In genomic region chrII:12349866-12350265, ce11 we compare ENCODE assay signal across 5 worm cellular contexts.
TF ChIP-seq lines count a peak whose summit lies in the region.

No protein-coding gene starts in this region.

TF ChIP-seq in whole organism, L1 larva, 84 proteins besides CTCF, POLR2A, EP300 and RAD21 (continues in another document):
- TF ChIP-seq unc-98 (GFP tag; IDR thresholded peaks at IDR 0.05; lab: Robert Waterston, UW) (no peak), hlh-4 (tag; optimal IDR thresholded peaks at IDR 0.05; lab: Kevin White, UChicago) (no peak), F16B12.6 (tag; optimal IDR thresholded peaks at IDR 0.05; lab: Kevin White, UChicago) (no peak), nhr-76 (tag; optimal IDR thresholded peaks at IDR 0.05; lab: Kevin White, UChicago) (no peak), swsn-7 (tag; optimal IDR thresholded peaks at IDR 0.05; lab: Kevin White, UChicago) (no peak), rnt-1 (tag; optimal IDR thresholded peaks at IDR 0.05; lab: Kevin White, UChicago) (no peak), nhr-85 (tag; lab: Kevin White, UChicago) (no peak), nhr-84 (tag; optimal IDR thresholded peaks at IDR 0.05; lab: Kevin White, UChicago) (no peak), hlh-17 (GFP tag; optimal IDR thresholded peaks at IDR 0.05; lab: Kevin White, UChicago; ENCODE audit: borderline replicate concordance) (no peak), nhr-77 (tag; optimal IDR thresholded peaks at IDR 0.05; lab: Kevin White, UChicago) (peak; percentile 44), lin-13 (GFP tag; optimal IDR thresholded peaks at IDR 0.05; lab: Kevin White, UChicago) (no peak), snu-23 (GFP tag; optimal IDR thresholded peaks at IDR 0.05; lab: Kevin White, UChicago) (no peak), ceh-82 (tag; optimal IDR thresholded peaks at IDR 0.05; lab: Kevin White, UChicago) (no peak), dpl-1 (GFP tag; optimal IDR thresholded peaks at IDR 0.05; lab: Kevin White, UChicago) (no peak), zip-4 (GFP tag; optimal IDR thresholded peaks at IDR 0.05; lab: Kevin White, UChicago) (no peak), irx-1 (tag; optimal IDR thresholded peaks at IDR 0.05; lab: Kevin White, UChicago) (no peak), mep-1 (tag; optimal IDR thresholded peaks at IDR 0.05; lab: Kevin White, UChicago) (no peak), fkh-4 (tag; optimal IDR thresholded peaks at IDR 0.05; lab: Kevin White, UChicago; ENCODE audit: borderline replicate concordance) (no peak), aha-1 (tag; optimal IDR thresholded peaks at IDR 0.05; lab: Kevin White, UChicago) (no peak)

TF ChIP-seq in whole organism, L2 larva, 48 proteins besides CTCF, POLR2A, EP300 and RAD21:
- TF ChIP-seq nhr-129 (tag; optimal IDR thresholded peaks at IDR 0.05; lab: Kevin White, UChicago) = peak; percentile 52
- TF ChIP-seq gmeb-1 (tag; optimal IDR thresholded peaks at IDR 0.05; lab: Kevin White, UChicago) = peak; percentile 7
- peak; percentile 65 for TF ChIP-seq F13H6.1 (tag; optimal IDR thresholded peaks at IDR 0.05; lab: Kevin White, UChicago)
- TF ChIP-seq ztf-4 (tag; optimal IDR thresholded peaks at IDR 0.05; lab: Kevin White, UChicago) = no peak
- peak; percentile 38 for TF ChIP-seq fos-1 (tag; optimal IDR thresholded peaks at IDR 0.05; lab: Kevin White, UChicago)
- no peak for TF ChIP-seq nhr-25 (tag; optimal IDR thresholded peaks at IDR 0.05; lab: Kevin White, UChicago)
- no peak for TF ChIP-seq zag-1 (tag; optimal IDR thresholded peaks at IDR 0.05; lab: Kevin White, UChicago)
- no peak for TF ChIP-seq C34F6.9 (tag; optimal IDR thresholded peaks at IDR 0.05; lab: Kevin White, UChicago)
- TF ChIP-seq alr-1 (tag; optimal IDR thresholded peaks at IDR 0.05; lab: Kevin White, UChicago) = no peak
- TF ChIP-seq sma-9 (GFP tag; optimal IDR thresholded peaks at IDR 0.05; lab: Kevin White, UChicago) = peak; percentile 14
- no peak for TF ChIP-seq sma-9 (tag; optimal IDR thresholded peaks at IDR 0.05; lab: Kevin White, UChicago)

TF ChIP-seq in whole organism, L3 larva, 47 proteins besides CTCF, POLR2A, EP300 and RAD21:
- no peak for TF ChIP-seq pqm-1 (tag; optimal IDR thresholded peaks at IDR 0.05; lab: Kevin White, UChicago)
- no peak for TF ChIP-seq lin-39 (tag; optimal IDR thresholded peaks at IDR 0.05; lab: Kevin White, UChicago)
- no peak for TF ChIP-seq ZK546.5 (tag; optimal IDR thresholded peaks at IDR 0.05; lab: Kevin White, UChicago)
- peak; percentile 26 for TF ChIP-seq elt-2 (tag; optimal IDR thresholded peaks at IDR 0.05; lab: Kevin White, UChicago)
- peak; percentile 81 for TF ChIP-seq pha-4 (tag; optimal IDR thresholded peaks at IDR 0.05; lab: Kevin White, UChicago)

TF ChIP-seq in whole organism, L4 larva, 104 proteins besides CTCF, POLR2A, EP300 and RAD21:
- TF ChIP-seq hlh-30 (tag; optimal IDR thresholded peaks at IDR 0.05; lab: Kevin White, UChicago; ENCODE audit: insufficient read depth) (peak; percentile 35), daf-16 (GFP tag; optimal IDR thresholded peaks at IDR 0.05; lab: Kevin White, UChicago) (no peak), daf-16 (tag; optimal IDR thresholded peaks at IDR 0.05; lab: Kevin White, UChicago) (peak; percentile 19), ZK337.2 (GFP tag; IDR thresholded peaks at IDR 0.05; lab: Robert Waterston, UW) (no peak), gei-8 (GFP tag; optimal IDR thresholded peaks at IDR 0.05; lab: Kevin White, UChicago) (no peak), T26A8.4 (GFP tag; IDR thresholded peaks at IDR 0.05; lab: Robert Waterston, UW) (0 out of 2 replicates have a peak, but pooled peaks have one; percentile 46), dve-1 (tag; optimal IDR thresholded peaks at IDR 0.05; lab: Kevin White, UChicago; ENCODE audit: insufficient read depth) (peak; percentile 53), hlh-11 (tag; optimal IDR thresholded peaks at IDR 0.05; lab: Kevin White, UChicago) (peak; percentile 7), nhr-28 (tag; optimal IDR thresholded peaks at IDR 0.05; lab: Kevin White, UChicago) (peak; percentile 32)

TF ChIP-seq in whole organism, young adult, 124 proteins besides CTCF, POLR2A, EP300 and RAD21:
- TF ChIP-seq nhr-80 (tag; optimal IDR thresholded peaks at IDR 0.05; lab: Kevin White, UChicago) (peak; percentile 45), ceh-91 (GFP tag; IDR thresholded peaks at IDR 0.05; lab: Robert Waterston, UW) (no peak), cebp-1 (GFP tag; IDR thresholded peaks at IDR 0.05; lab: Robert Waterston, UW) (no peak), cebp-1 (tag; optimal IDR thresholded peaks at IDR 0.05; lab: Kevin White, UChicago) (peak; percentile 4), T07F8.4 (tag; optimal IDR thresholded peaks at IDR 0.05; lab: Kevin White, UChicago) (no peak), hmg-20 (GFP tag; IDR thresholded peaks at IDR 0.05; lab: Robert Waterston, UW) (no peak)
